Worm (Caenorhabditis elegans): ENCODE measurements around the gene col-85.

The col-85 gene

DNA sequence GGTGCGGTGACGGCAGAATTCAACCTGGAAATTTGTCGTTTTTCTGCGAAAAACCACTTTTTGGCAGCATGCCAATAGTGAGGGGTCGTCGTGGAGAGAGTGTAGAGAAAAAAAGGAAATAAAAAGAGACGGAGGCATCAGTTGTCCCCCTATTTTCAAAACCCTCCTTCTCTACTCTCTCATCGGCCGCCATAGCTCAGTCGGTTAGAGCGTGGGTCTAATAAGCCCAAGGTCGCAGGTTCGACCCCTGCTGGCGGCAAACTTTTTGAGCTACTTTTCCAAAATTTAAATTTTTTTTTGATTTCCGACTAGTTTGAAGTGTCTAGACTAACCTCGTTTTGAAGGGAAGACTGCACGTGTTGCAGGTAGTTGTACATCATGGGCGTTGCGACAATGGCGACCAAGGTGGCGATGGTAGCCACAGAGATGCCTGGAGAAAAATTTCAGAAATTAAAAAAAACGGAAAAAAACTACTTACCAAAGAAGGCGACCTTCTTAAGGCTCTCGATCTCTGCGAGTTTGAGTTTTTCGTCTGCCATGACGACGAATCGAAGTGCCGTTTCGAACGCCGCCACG, at the start of gene col-85:
col-85 (minus strand) TSS at position 540 of the 576 bp plus-strand sequence.
- TF ChIP-seq ceh-9 (tag; optimal IDR thresholded peaks at IDR 0.05) (no peak), mml-1 (tag; optimal IDR thresholded peaks at IDR 0.05) (no peak), unc-62 (GFP tag; optimal IDR thresholded peaks at IDR 0.05) (no peak), nhr-12 (tag; optimal IDR thresholded peaks at IDR 0.05) (no peak), nhr-76 (tag; optimal IDR thresholded peaks at IDR 0.05) (no peak), ceh-16 (tag; optimal IDR thresholded peaks at IDR 0.05) (no peak), ama-1 (optimal IDR thresholded peaks at IDR 0.05) (no peak), hmg-11 (tag; optimal IDR thresholded peaks at IDR 0.05) (peak; percentile 89), skn-1 (tag; optimal IDR thresholded peaks at IDR 0.05) (peak; percentile 63), lin-15B (tag; optimal IDR thresholded peaks at IDR 0.05) (peak; percentile 35), unc-39 (tag; optimal IDR thresholded peaks at IDR 0.05) (no peak), ceh-28 (tag; optimal IDR thresholded peaks at IDR 0.05) (no peak), nhr-237 (tag; optimal IDR thresholded peaks at IDR 0.05) (no peak), egl-5 (tag; optimal IDR thresholded peaks at IDR 0.05) (no peak), nhr-67 (tag; optimal IDR thresholded peaks at IDR 0.05) (no peak), snpc-4 (tag; optimal IDR thresholded peaks at IDR 0.05) (peak; percentile 93), zag-1 (tag; optimal IDR thresholded peaks at IDR 0.05) (no peak), pha-4 (tag; optimal IDR thresholded peaks at IDR 0.05) (no peak), nfya-1 (tag; optimal IDR thresholded peaks at IDR 0.05; ENCODE audit: insufficient read depth) (peak; percentile 66), jun-1 (tag; optimal IDR thresholded peaks at IDR 0.05) (peak; percentile 61), nhr-43 (tag; optimal IDR thresholded peaks at IDR 0.05; ENCODE audit: poor library complexity, severe bottlenecking) (peak; percentile 80), lin-39 (tag; optimal IDR thresholded peaks at IDR 0.05) (peak; percentile 19), egl-27 (tag; optimal IDR thresholded peaks at IDR 0.05) (peak; percentile 41), fos-1 (tag; optimal IDR thresholded peaks at IDR 0.05) (no peak), ztf-4 (tag; optimal IDR thresholded peaks at IDR 0.05) (no peak), lsy-12 (tag; optimal IDR thresholded peaks at IDR 0.05) (peak; percentile 31), pqm-1 (tag; optimal IDR thresholded peaks at IDR 0.05) (peak; percentile 13), fkh-10 (GFP tag; optimal IDR thresholded peaks at IDR 0.05) (no peak), nhr-77 (tag; optimal IDR thresholded peaks at IDR 0.05) (no peak), ceh-82 (tag; optimal IDR thresholded peaks at IDR 0.05) (peak; percentile 32), elt-2 (tag; optimal IDR thresholded peaks at IDR 0.05) (peak; percentile 47), elt-3 (tag; optimal IDR thresholded peaks at IDR 0.05) (no peak), sea-2 (GFP tag; optimal IDR thresholded peaks at IDR 0.05) (no peak), R02D3.7 (tag; optimal IDR thresholded peaks at IDR 0.05) (peak; percentile 8), nhr-25 (tag; optimal IDR thresholded peaks at IDR 0.05) (peak; percentile 31), ztf-11 (tag; optimal IDR thresholded peaks at IDR 0.05) (no peak), nhr-23 (tag; optimal IDR thresholded peaks at IDR 0.05) (peak; percentile 30), fkh-2 (tag; optimal IDR thresholded peaks at IDR 0.05) (no peak), mdl-1 (tag; optimal IDR thresholded peaks at IDR 0.05) (no peak), eor-1 (tag; optimal IDR thresholded peaks at IDR 0.05) (no peak), daf-12 (tag; optimal IDR thresholded peaks at IDR 0.05) (no peak), nhr-11 (tag; optimal IDR thresholded peaks at IDR 0.05) (no peak), elt-1 (tag; optimal IDR thresholded peaks at IDR 0.05) (no peak), ZK546.5 (tag; optimal IDR thresholded peaks at IDR 0.05) (no peak), aly-2 (tag; optimal IDR thresholded peaks at IDR 0.05) (no peak), nhr-28 (tag; optimal IDR thresholded peaks at IDR 0.05) (no peak), tbx-2 (tag; optimal IDR thresholded peaks at IDR 0.05) (peak; percentile 15)

Measured in whole organism, L3 larva.